Worm (Caenorhabditis elegans): ENCODE data around the gene nhr-214.

Gene nhr-214

ce11 chrX:12655339-12655875 lies 46.5 kb downstream of the nhr-214 start:
- TF ChIP-seq nhr-77 (tag; optimal IDR thresholded peaks at IDR 0.05) (no peak), snpc-4 (tag; optimal IDR thresholded peaks at IDR 0.05) (no peak), fos-1 (tag; optimal IDR thresholded peaks at IDR 0.05) (peak; percentile 21), nhr-25 (tag; optimal IDR thresholded peaks at IDR 0.05) (no peak), skn-1 (tag; optimal IDR thresholded peaks at IDR 0.05) (no peak), mbf-1 (tag; optimal IDR thresholded peaks at IDR 0.05) (no peak), ztf-1 (GFP tag; conservative IDR thresholded peaks at IDR 0.05) (no peak), sma-3 (GFP tag; optimal IDR thresholded peaks at IDR 0.05) (no peak), Y55F3AM.14 (GFP tag; optimal IDR thresholded peaks at IDR 0.05) (peak; percentile 21), sem-4 (tag; optimal IDR thresholded peaks at IDR 0.05) (no peak), peb-1 (tag; optimal IDR thresholded peaks at IDR 0.05) (peak; percentile 68), mdl-1 (tag; optimal IDR thresholded peaks at IDR 0.05) (peak; percentile 42 to 55), nhr-12 (tag; optimal IDR thresholded peaks at IDR 0.05) (no peak), nhr-11 (tag; optimal IDR thresholded peaks at IDR 0.05) (peak; percentile 70), gmeb-1 (tag; optimal IDR thresholded peaks at IDR 0.05) (no peak), nhr-21 (tag; optimal IDR thresholded peaks at IDR 0.05) (peak; percentile 54), unc-62 (GFP tag; optimal IDR thresholded peaks at IDR 0.05) (no peak), crh-2 (tag; optimal IDR thresholded peaks at IDR 0.05) (peak; percentile 19), ceh-82 (tag; optimal IDR thresholded peaks at IDR 0.05) (no peak), nhr-23 (tag; optimal IDR thresholded peaks at IDR 0.05) (no peak), F13H6.1 (tag; optimal IDR thresholded peaks at IDR 0.05) (peak; percentile 31), lin-13 (GFP tag; optimal IDR thresholded peaks at IDR 0.05) (no peak), ama-1 (optimal IDR thresholded peaks at IDR 0.05) (no peak), ztf-4 (tag; optimal IDR thresholded peaks at IDR 0.05) (no peak), elt-1 (tag; optimal IDR thresholded peaks at IDR 0.05) (no peak), ztf-11 (tag; optimal IDR thresholded peaks at IDR 0.05) (no peak), sma-9 (GFP tag; optimal IDR thresholded peaks at IDR 0.05) (peak; percentile 2), sma-9 (tag; optimal IDR thresholded peaks at IDR 0.05) (no peak), alr-1 (tag; optimal IDR thresholded peaks at IDR 0.05) (no peak), nhr-237 (tag; optimal IDR thresholded peaks at IDR 0.05) (no peak), lin-11 (tag; optimal IDR thresholded peaks at IDR 0.05) (no peak), ceh-16 (tag; optimal IDR thresholded peaks at IDR 0.05) (no peak), aly-2 (tag; optimal IDR thresholded peaks at IDR 0.05) (no peak), nhr-10 (tag; optimal IDR thresholded peaks at IDR 0.05) (no peak), blmp-1 (tag; optimal IDR thresholded peaks at IDR 0.05; ENCODE audit: insufficient read depth) (peak; percentile 64), egl-27 (tag; optimal IDR thresholded peaks at IDR 0.05) (peak; percentile 40), elt-3 (tag; optimal IDR thresholded peaks at IDR 0.05) (no peak), nhr-129 (tag; optimal IDR thresholded peaks at IDR 0.05) (no peak), R02D3.7 (tag; optimal IDR thresholded peaks at IDR 0.05) (no peak), dmd-4 (tag; optimal IDR thresholded peaks at IDR 0.05) (no peak), lsy-2 (tag; optimal IDR thresholded peaks at IDR 0.05) (peak in 1 of 2 experiments; percentile 9), unc-55 (GFP tag; optimal IDR thresholded peaks at IDR 0.05) (no peak), nhr-6 (tag; optimal IDR thresholded peaks at IDR 0.05) (no peak), C34F6.9 (tag; optimal IDR thresholded peaks at IDR 0.05) (no peak), unc-39 (tag; optimal IDR thresholded peaks at IDR 0.05) (no peak), lin-39 (tag; optimal IDR thresholded peaks at IDR 0.05) (no peak), mab-5 (tag; optimal IDR thresholded peaks at IDR 0.05) (no peak), ZK546.5 (tag; optimal IDR thresholded peaks at IDR 0.05) (no peak), zag-1 (tag; optimal IDR thresholded peaks at IDR 0.05) (peak; percentile 68)
